Worm (Caenorhabditis elegans) whole organism, late embryonic: Measurements from ENCODE around the gene rpl-20.
"Not testable (repeated sequence)": the region's sequence is repeated elsewhere in the genome, so short reads cannot be mapped to it uniquely, and the experiment has no call there.

Experiments used
- C08G9.2 ChIP-seq: sonication (generic microtip); optimal IDR thresholded peaks from 2 replicates; lab custom pipeline; 2016; ENCODE audit warnings: mild to moderate bottlenecking, missing genetic modification characterization, moderate library complexity, missing compliant biosample characterization
- F13H6.1 ChIP-seq: sonication (generic microtip); optimal IDR thresholded peaks from 2 replicates; lab custom pipeline; 2016; ENCODE audit warnings: missing genetic modification characterization, missing compliant biosample characterization
- ahr-1 ChIP-seq: sonication (generic microtip); optimal IDR thresholded peaks from 2 replicates; lab custom pipeline; 2016; ENCODE audit warnings: missing genetic modification characterization, missing compliant biosample characterization
- ceh-14 ChIP-seq: sonication (generic microtip); optimal IDR thresholded peaks from 2 replicates; lab custom pipeline; 2016; ENCODE audit warnings: missing genotype, missing genetic modification characterization, missing compliant biosample characterization
- ceh-18 ChIP-seq: sonication (generic microtip); optimal IDR thresholded peaks from 2 replicates; lab custom pipeline; 2016; ENCODE audit warnings: missing genetic modification characterization, missing compliant biosample characterization
- ceh-2 ChIP-seq: sonication (generic microtip); optimal IDR thresholded peaks from 2 replicates; lab custom pipeline; 2016; ENCODE audit warnings: missing genotype, missing genetic modification characterization, missing compliant biosample characterization
- ceh-31 ChIP-seq: sonication (generic microtip); optimal IDR thresholded peaks from 2 replicates; lab custom pipeline; 2016; ENCODE audit warnings: missing genetic modification characterization, missing compliant biosample characterization
- ceh-34 ChIP-seq: sonication (generic microtip); optimal IDR thresholded peaks from 2 replicates; lab custom pipeline; 2016; ENCODE audit warnings: mild to moderate bottlenecking, missing genetic modification characterization, missing compliant biosample characterization
- ceh-45 ChIP-seq: fragments of 200-800 bp; sonication (Bioruptor generic); IDR thresholded peaks from 2 replicates; pipeline ENCODE4 v1.3.6; 2022; ENCODE audit warnings: missing genetic modification reagents, missing genetic modification characterization, missing compliant biosample characterization
- elt-2 ChIP-seq: sonication (generic microtip); optimal IDR thresholded peaks from 2 replicates; lab custom pipeline; 2016; ENCODE audit warnings: missing genetic modification reagents, missing genetic modification characterization, missing compliant biosample characterization
- ets-4 ChIP-seq: sonication (generic microtip); optimal IDR thresholded peaks from 2 replicates; lab custom pipeline; 2016; ENCODE audit warnings: missing genetic modification characterization, missing compliant biosample characterization
- hlh-8 ChIP-seq: sonication (generic microtip); optimal IDR thresholded peaks from 2 replicates; lab custom pipeline; 2016; ENCODE audit warnings: missing genotype, missing genetic modification characterization, missing compliant biosample characterization
- lim-6 ChIP-seq: sonication (generic microtip); optimal IDR thresholded peaks from 2 replicates; lab custom pipeline; 2016; ENCODE audit warnings: missing genetic modification characterization, missing compliant biosample characterization
- madf-2 ChIP-seq: sonication (generic microtip); optimal IDR thresholded peaks from 2 replicates; lab custom pipeline; 2017; ENCODE audit warnings: missing genetic modification characterization, missing compliant biosample characterization
- mec-3 ChIP-seq: sonication (generic microtip); optimal IDR thresholded peaks from 2 replicates; lab custom pipeline; 2016; ENCODE audit warnings: borderline replicate concordance, missing genetic modification characterization, missing compliant biosample characterization
- nfya-1 ChIP-seq: sonication (generic microtip); optimal IDR thresholded peaks from 2 replicates; lab custom pipeline; 2017; ENCODE audit warnings: missing genetic modification characterization, mild to moderate bottlenecking, missing compliant biosample characterization, antibody characterized with exemption, moderate library complexity
- nhr-232 ChIP-seq: sonication (generic microtip); optimal IDR thresholded peaks from 2 replicates; lab custom pipeline; 2016; ENCODE audit warnings: missing genetic modification characterization, missing compliant biosample characterization
- odd-2 ChIP-seq: sonication (generic microtip); optimal IDR thresholded peaks from 2 replicates; lab custom pipeline; 2017; ENCODE audit warnings: antibody characterized with exemption, mild to moderate bottlenecking, missing genetic modification characterization, missing compliant biosample characterization
- pha-2 ChIP-seq: sonication (generic microtip); optimal IDR thresholded peaks from 2 replicates; lab custom pipeline; 2017; ENCODE audit warnings: mild to moderate bottlenecking, missing genetic modification characterization, missing compliant biosample characterization
- ref-2 ChIP-seq: sonication (generic microtip); optimal IDR thresholded peaks from 2 replicates; lab custom pipeline; 2016; ENCODE audit warnings: missing genetic modification characterization, missing compliant biosample characterization
- sox-2 ChIP-seq: fragments of 200-800 bp; sonication (Bioruptor generic); IDR thresholded peaks from 2 replicates; pipeline ENCODE4 v1.3.6; 2022; ENCODE audit warnings: missing genetic modification reagents, missing genetic modification characterization, missing compliant biosample characterization
- sox-4 ChIP-seq: sonication (generic microtip); optimal IDR thresholded peaks from 2 replicates; lab custom pipeline; 2017; ENCODE audit warnings: mild to moderate bottlenecking, missing genetic modification characterization, inconsistent platforms, missing compliant biosample characterization
- syd-9 ChIP-seq: sonication (generic microtip); optimal IDR thresholded peaks from 2 replicates; lab custom pipeline; 2016; ENCODE audit warnings: mild to moderate bottlenecking, missing genetic modification characterization, moderate library complexity, missing compliant biosample characterization
- tbx-2 ChIP-seq: sonication (generic microtip); optimal IDR thresholded peaks from 2 replicates; lab custom pipeline; 2016; ENCODE audit warnings: missing genetic modification characterization, missing compliant biosample characterization
- tbx-7 ChIP-seq: sonication (generic microtip); optimal IDR thresholded peaks from 2 replicates; lab custom pipeline; 2016; ENCODE audit warnings: missing genotype, missing genetic modification characterization, missing compliant biosample characterization
- ttx-3 ChIP-seq: sonication (generic microtip); optimal IDR thresholded peaks from 2 replicates; lab custom pipeline; 2016; ENCODE audit warnings: missing genetic modification reagents, missing genetic modification characterization, missing compliant biosample characterization
- unc-3 ChIP-seq, 2 experiments: fragments of 200-800 bp in 1 of 2; sonication (Bioruptor generic) in 1 of 2; sonication (generic microtip) in 1 of 2; conservative IDR thresholded peaks in 1 of 2; optimal IDR thresholded peaks in 1 of 2; 2 replicates each; pipeline versions ENCODE4 v1.3.6 to Lab custom; 2016 to 2022; ENCODE audit warnings: missing compliant biosample characterization in 2 of 2, missing genetic modification characterization in 2 of 2, missing genetic modification reagents in 1 of 2
- unc-42 ChIP-seq: sonication (generic microtip); optimal IDR thresholded peaks from 2 replicates; lab custom pipeline; 2016; ENCODE audit warnings: missing genotype, missing genetic modification characterization, missing compliant biosample characterization
- unc-86 ChIP-seq: sonication (generic microtip); optimal IDR thresholded peaks from 2 replicates; lab custom pipeline; 2016; ENCODE audit warnings: missing genetic modification characterization, missing compliant biosample characterization

rpl-20 gene

ce11 chrIV:4744167-4744566 is 5.4 kb downstream of the rpl-20 start, which contains the start of gene hoe-1:
Gene hoe-1, minus strand, starts transcription at chrIV:4744267.
- no peak for TF ChIP-seq syd-9 (tag; lab: Kevin White, UChicago)
- no peak for TF ChIP-seq F13H6.1 (tag; lab: Kevin White, UChicago)
- no peak for TF ChIP-seq mec-3 (tag; lab: Kevin White, UChicago)
- no peak for TF ChIP-seq elt-2 (tag; lab: Kevin White, UChicago)
- TF ChIP-seq ttx-3 (tag; lab: Kevin White, UChicago), result no peak

DNA sequence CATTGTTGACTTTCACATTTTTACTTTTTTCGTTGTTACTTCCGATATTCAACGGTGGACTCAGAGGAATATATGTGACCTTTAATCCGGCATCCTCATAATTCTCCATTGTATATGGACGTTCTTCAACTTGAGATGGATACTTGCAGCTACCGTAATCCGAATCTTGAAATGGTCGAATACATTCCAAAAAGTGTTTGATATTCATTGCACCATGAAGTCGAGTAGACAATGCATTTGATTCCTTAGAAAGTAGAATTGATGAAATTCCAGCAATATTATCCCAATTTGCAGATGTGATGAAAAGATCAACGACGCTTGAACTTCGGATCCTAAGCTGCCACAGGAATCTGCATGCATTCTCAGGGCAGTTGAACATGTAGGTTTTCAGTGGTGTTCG is 7.1 kb downstream of the rpl-20 start:
- TF ChIP-seq lim-6 (tag; lab: Kevin White, UChicago) (no peak), ahr-1 (tag; lab: Kevin White, UChicago) (no peak), pha-2 (tag; lab: Kevin White, UChicago) (no peak), odd-2 (no peak), sox-4 (tag; lab: Kevin White, UChicago) (no peak), nhr-232 (tag; lab: Kevin White, UChicago) (no peak), unc-42 (tag; lab: Kevin White, UChicago) (no peak), tbx-7 (tag; lab: Kevin White, UChicago) (no peak)
- TF ChIP-seq, all 69 proteins: peak for 0

ce11 chrIV:4737258-4737657 is 12.3 kb downstream of the rpl-20 start, which contains the start of gene fbxb-78:
Gene fbxb-78, plus strand, starts transcription at chrIV:4737558.
- TF ChIP-seq hlh-8 (no peak), tbx-2 (tag; lab: Kevin White, UChicago) (no peak)

- TF ChIP-seq ceh-2 (tag; lab: Kevin White, UChicago) (peak; percentile 47), ceh-14 (tag; lab: Kevin White, UChicago) (peak; percentile 87), tbx-2 (tag; lab: Kevin White, UChicago) (peak; percentile 65), unc-42 (tag; lab: Kevin White, UChicago) (peak; percentile 58), unc-3 (GFP tag; conservative IDR thresholded peaks at IDR 0.05; lab: Robert Waterston, UW) (0 out of 2 replicates have a peak, but pooled peaks have one; percentile 36), unc-3 (tag; optimal IDR thresholded peaks at IDR 0.05; lab: Kevin White, UChicago) (peak; percentile 13), F13H6.1 (tag; lab: Kevin White, UChicago) (peak; percentile 28), ceh-34 (tag; lab: Kevin White, UChicago) (peak; percentile 85), ceh-45 (GFP tag; lab: Robert Waterston, UW) (0 out of 2 replicates have a peak, but pooled peaks have one; percentile 56), ets-4 (tag; lab: Kevin White, UChicago) (peak; percentile 21), ref-2 (tag; lab: Kevin White, UChicago) (peak; percentile 83), C08G9.2 (tag; lab: Kevin White, UChicago) (peak; percentile 55), unc-86 (peak; percentile 46), sox-2 (GFP tag; lab: Robert Waterston, UW) (peak; percentile 13; the same call in 1 of the 2 replicates), ceh-31 (peak; percentile 79), madf-2 (tag; lab: Kevin White, UChicago) (peak; percentile 24), elt-2 (tag; lab: Kevin White, UChicago) (peak; percentile 37), ceh-18 (tag; lab: Kevin White, UChicago) (peak; percentile 64), nfya-1 (peak; percentile 60)
- TF ChIP-seq, all 69 proteins: peak for 18; not testable (repeated sequence) for 51
These were observed 21.6 kb downstream of the rpl-20 start for ce11 chrIV:4727935-4728334.

DNA sequence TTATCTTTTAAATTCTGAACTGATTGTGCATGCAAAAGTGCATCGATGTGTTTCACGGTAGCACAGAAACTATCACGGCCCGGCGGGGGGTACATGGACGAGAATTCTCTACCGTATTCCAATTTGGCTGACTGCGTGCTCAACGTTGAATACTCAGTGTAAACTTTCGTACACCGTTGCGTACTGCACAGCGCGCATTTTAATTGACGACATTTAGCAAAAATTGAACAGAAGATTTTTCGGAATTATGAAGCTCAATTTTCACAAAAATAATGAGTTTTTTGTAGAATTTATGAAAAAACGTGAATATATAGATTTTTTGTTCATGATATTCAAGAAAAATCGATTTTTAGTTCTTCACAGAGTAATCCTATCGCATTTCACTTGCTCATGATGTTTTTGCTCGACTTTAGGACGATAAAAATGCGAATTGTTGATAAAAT is 24.1 kb downstream of the rpl-20 start:
- TF ChIP-seq nfya-1, result peak; percentile 47
- peak; percentile 75 for TF ChIP-seq ceh-31
- peak; percentile 52 for TF ChIP-seq tbx-2 (tag; lab: Kevin White, UChicago)
- peak; percentile 32 for TF ChIP-seq tbx-7 (tag; lab: Kevin White, UChicago)
- not testable (repeated sequence) for TF ChIP-seq unc-3 (GFP tag; conservative IDR thresholded peaks at IDR 0.05; lab: Robert Waterston, UW)
- TF ChIP-seq unc-3 (tag; optimal IDR thresholded peaks at IDR 0.05; lab: Kevin White, UChicago), result peak; percentile 46
- peak; percentile 73 for TF ChIP-seq ceh-14 (tag; lab: Kevin White, UChicago)
- peak; percentile 88 for TF ChIP-seq ceh-34 (tag; lab: Kevin White, UChicago)
- peak; percentile 27 for TF ChIP-seq unc-86
- TF ChIP-seq ets-4 (tag; lab: Kevin White, UChicago), result peak; percentile 28
- peak; percentile 59 for TF ChIP-seq ceh-18 (tag; lab: Kevin White, UChicago)
- TF ChIP-seq elt-2 (tag; lab: Kevin White, UChicago), result peak; percentile 23
- peak; percentile 36; the same call in 1 of the 2 replicates for TF ChIP-seq sox-2 (GFP tag; lab: Robert Waterston, UW)
- peak; percentile 2 for TF ChIP-seq C08G9.2 (tag; lab: Kevin White, UChicago)
- TF ChIP-seq ref-2 (tag; lab: Kevin White, UChicago), result peak; percentile 96
- peak; percentile 63 for TF ChIP-seq unc-42 (tag; lab: Kevin White, UChicago)
- peak; percentile 43; the same call in 1 of the 2 replicates for TF ChIP-seq ceh-45 (GFP tag; lab: Robert Waterston, UW)
- peak; percentile 40 for TF ChIP-seq hlh-8
